Fruit fly (Drosophila melanogaster): Measurements from ENCODE around the gene CG1523.

Gene CG1523

dm6 chr3R:28848693-28849470, 29.4 kb upstream of the CG1523 start:
- TF ChIP-seq insv (optimal IDR thresholded peaks at IDR 0.05) (no peak), h (optimal IDR thresholded peaks at IDR 0.05) (no peak), Sin3A (optimal IDR thresholded peaks at IDR 0.05) (no peak), Myc (optimal IDR thresholded peaks at IDR 0.05) (no peak), psq (optimal IDR thresholded peaks at IDR 0.05) (no peak), ttk (optimal IDR thresholded peaks at IDR 0.05) (no peak)

dm6 chr3R:28847547-28848316, 28.3 kb upstream of the CG1523 start:
- no peak for TF ChIP-seq Myc (optimal IDR thresholded peaks at IDR 0.05)
- no peak for TF ChIP-seq Sin3A (optimal IDR thresholded peaks at IDR 0.05)
- TF ChIP-seq insv (optimal IDR thresholded peaks at IDR 0.05): no peak

- TF ChIP-seq h (optimal IDR thresholded peaks at IDR 0.05) (no peak), ttk (optimal IDR thresholded peaks at IDR 0.05) (no peak), Sin3A (optimal IDR thresholded peaks at IDR 0.05) (no peak), psq (optimal IDR thresholded peaks at IDR 0.05) (no peak), Myc (optimal IDR thresholded peaks at IDR 0.05) (no peak), insv (optimal IDR thresholded peaks at IDR 0.05) (no peak)
Measured at dm6 chr3R:28846877-28847529, 27.5 kb upstream of the CG1523 start.

DNA sequence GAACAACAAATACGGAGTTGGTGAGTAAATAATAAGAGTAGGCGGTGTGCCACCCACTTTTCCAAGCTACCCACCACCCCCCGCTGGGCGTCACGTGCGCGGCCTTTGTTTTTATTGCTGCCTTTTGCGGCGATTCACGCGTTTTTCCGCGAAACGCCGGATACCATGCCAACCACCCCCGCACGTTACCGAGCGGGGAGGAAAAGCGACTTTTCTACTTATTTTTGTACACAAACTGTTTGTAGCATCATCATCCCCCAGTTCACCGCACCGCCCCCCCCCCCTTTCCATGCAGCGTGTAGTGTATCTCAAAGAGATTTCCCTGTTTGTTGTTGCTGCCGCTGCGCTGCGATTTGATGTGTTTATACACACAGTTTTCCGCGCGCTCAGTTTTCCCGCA, 26.5 kb upstream of the CG1523 start:
- TF ChIP-seq ttk (optimal IDR thresholded peaks at IDR 0.05): no peak
- TF ChIP-seq insv (optimal IDR thresholded peaks at IDR 0.05): no peak
- TF ChIP-seq h (optimal IDR thresholded peaks at IDR 0.05): no peak
- no peak for TF ChIP-seq Myc (optimal IDR thresholded peaks at IDR 0.05)
- no peak for TF ChIP-seq psq (optimal IDR thresholded peaks at IDR 0.05)
- no peak for TF ChIP-seq Sin3A (optimal IDR thresholded peaks at IDR 0.05)

dm6 chr3R:28845377-28845876, 26.0 kb upstream of the CG1523 start:
- no peak for TF ChIP-seq h (optimal IDR thresholded peaks at IDR 0.05)

- TF ChIP-seq Sin3A (optimal IDR thresholded peaks at IDR 0.05) (no peak), h (optimal IDR thresholded peaks at IDR 0.05) (no peak), Myc (optimal IDR thresholded peaks at IDR 0.05) (no peak), insv (optimal IDR thresholded peaks at IDR 0.05) (no peak), ttk (optimal IDR thresholded peaks at IDR 0.05) (no peak), psq (optimal IDR thresholded peaks at IDR 0.05) (no peak)
Measured at dm6 chr3R:28844611-28845376, 25.3 kb upstream of the CG1523 start, which contains the start of the genes Apc and spg. Gene Apc, minus strand, starts transcription at chr3R:28844748. Gene spg, plus strand, starts transcription at chr3R:28845270.

DNA sequence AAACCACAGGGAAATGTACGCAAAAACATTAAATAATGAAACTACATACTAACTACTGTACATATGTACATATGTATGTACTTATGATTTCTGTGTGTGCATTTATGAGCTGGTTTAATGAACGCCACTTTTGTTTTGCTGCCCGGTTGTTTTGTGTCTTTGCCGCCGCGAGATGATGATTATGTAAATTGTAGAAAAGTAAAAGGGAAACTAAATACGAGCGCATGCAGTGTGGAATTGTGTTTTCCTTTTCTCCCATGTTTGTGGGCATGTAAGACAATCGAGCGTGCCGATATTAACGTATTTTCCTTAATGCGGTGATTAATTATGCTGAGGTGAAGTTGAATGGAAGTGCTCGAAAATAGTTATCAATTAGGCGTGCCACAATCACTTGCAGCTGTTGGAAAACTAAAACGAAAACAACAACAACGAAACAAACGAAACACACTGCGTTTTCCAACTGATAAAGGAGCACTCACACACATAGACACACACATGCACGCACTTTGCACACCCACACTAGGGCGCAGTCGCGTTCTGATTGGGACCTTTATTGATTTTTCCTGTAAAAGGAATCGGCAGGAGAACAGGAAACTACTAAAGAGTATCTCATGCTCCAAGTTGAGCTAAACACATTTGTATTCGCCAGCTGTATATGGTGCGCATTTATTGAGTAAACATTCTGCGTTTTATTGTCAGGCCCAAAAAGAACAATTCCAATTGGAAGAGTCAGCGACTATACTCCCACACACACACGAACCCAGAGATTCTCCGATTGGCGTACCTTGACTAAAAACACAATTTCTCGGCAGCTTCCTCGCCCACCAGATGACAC, 24.5 kb upstream of the CG1523 start:
- TF ChIP-seq Sin3A (optimal IDR thresholded peaks at IDR 0.05): no peak
- TF ChIP-seq insv (optimal IDR thresholded peaks at IDR 0.05): no peak
- TF ChIP-seq Myc (optimal IDR thresholded peaks at IDR 0.05): no peak
- TF ChIP-seq ttk (optimal IDR thresholded peaks at IDR 0.05): no peak
- no peak for TF ChIP-seq psq (optimal IDR thresholded peaks at IDR 0.05)
- no peak for TF ChIP-seq h (optimal IDR thresholded peaks at IDR 0.05)

dm6 chr3R:28842431-28842830, 23.0 kb upstream of the CG1523 start:
- TF ChIP-seq ttk (optimal IDR thresholded peaks at IDR 0.05) (no peak), insv (optimal IDR thresholded peaks at IDR 0.05) (no peak), Sin3A (optimal IDR thresholded peaks at IDR 0.05) (no peak), h (optimal IDR thresholded peaks at IDR 0.05) (no peak), Myc (optimal IDR thresholded peaks at IDR 0.05) (no peak), psq (optimal IDR thresholded peaks at IDR 0.05) (no peak)

DNA sequence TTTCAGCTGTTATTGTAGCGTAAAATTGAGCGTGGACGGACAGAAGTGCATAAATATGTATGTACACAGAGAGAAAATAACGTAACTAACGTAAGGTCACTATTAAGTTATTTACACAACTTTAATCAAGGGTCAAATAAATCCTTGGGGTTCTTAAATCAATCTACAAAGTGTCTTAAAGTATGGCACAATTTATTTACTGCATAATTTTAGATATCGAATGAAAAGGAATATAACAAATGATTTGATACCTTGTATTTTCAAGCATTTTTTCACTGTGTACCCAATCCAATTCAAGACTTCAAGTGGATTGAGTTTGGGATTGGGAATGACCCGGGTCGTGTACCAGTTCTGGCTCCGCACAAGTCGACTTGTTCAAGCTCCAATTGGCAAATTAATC, 22.5 kb upstream of the CG1523 start:
- no peak for TF ChIP-seq Sin3A (optimal IDR thresholded peaks at IDR 0.05)
- no peak for TF ChIP-seq Myc (optimal IDR thresholded peaks at IDR 0.05)
- TF ChIP-seq h (optimal IDR thresholded peaks at IDR 0.05): no peak
- no peak for TF ChIP-seq ttk (optimal IDR thresholded peaks at IDR 0.05)
- no peak for TF ChIP-seq psq (optimal IDR thresholded peaks at IDR 0.05)
- TF ChIP-seq insv (optimal IDR thresholded peaks at IDR 0.05): no peak

dm6 chr3R:28840620-28841019, 21.2 kb upstream of the CG1523 start:
- no peak for TF ChIP-seq ttk (optimal IDR thresholded peaks at IDR 0.05)
- TF ChIP-seq psq (optimal IDR thresholded peaks at IDR 0.05): no peak
- TF ChIP-seq h (optimal IDR thresholded peaks at IDR 0.05): no peak
- TF ChIP-seq insv (optimal IDR thresholded peaks at IDR 0.05): no peak
- TF ChIP-seq Sin3A (optimal IDR thresholded peaks at IDR 0.05): no peak
- TF ChIP-seq Myc (optimal IDR thresholded peaks at IDR 0.05): no peak

All from Kc167 (cell line).